Worm (Caenorhabditis elegans): Measurements from ENCODE around the gene F01F1.15.

The F01F1.15 gene

ce11 chrIII:5871760-5872159 lies 2.4 kb upstream of the F01F1.15 start, which contains the start of the genes F01F1.11 and F01F1.3 (continued):
- no peak for TF ChIP-seq ceh-82 (tag; optimal IDR thresholded peaks at IDR 0.05)
- peak; percentile 72 for TF ChIP-seq lin-38 (GFP tag; IDR thresholded peaks at IDR 0.05)
- TF ChIP-seq dmd-8 (GFP tag; IDR thresholded peaks at IDR 0.05), result no peak
- TF ChIP-seq nhr-77 (tag; optimal IDR thresholded peaks at IDR 0.05), result no peak
- TF ChIP-seq nhr-102 (tag; optimal IDR thresholded peaks at IDR 0.05), result peak; percentile 39
- no peak for TF ChIP-seq daf-12 (tag; optimal IDR thresholded peaks at IDR 0.05)
- no peak for TF ChIP-seq mdt-29 (GFP tag; IDR thresholded peaks at IDR 0.05)
- TF ChIP-seq T20F7.1 (GFP tag; optimal IDR thresholded peaks at IDR 0.05), result peak; percentile 61
- no peak for TF ChIP-seq Y5F2A.4 (GFP tag; optimal IDR thresholded peaks at IDR 0.05)
- TF ChIP-seq attf-4 (tag; optimal IDR thresholded peaks at IDR 0.05), result no peak
- no peak for TF ChIP-seq Y105C5A.15 (GFP tag; IDR thresholded peaks at IDR 0.05)
- TF ChIP-seq F49E8.2 (tag; optimal IDR thresholded peaks at IDR 0.05; ENCODE audit: borderline replicate concordance), result peak; percentile 14
- TF ChIP-seq ceh-62 (tag; optimal IDR thresholded peaks at IDR 0.05), result no peak
- TF ChIP-seq aly-2 (tag; optimal IDR thresholded peaks at IDR 0.05), result no peak
- no peak for TF ChIP-seq F26F4.8 (GFP tag; conservative IDR thresholded peaks at IDR 0.05)
- TF ChIP-seq fkh-10 (GFP tag; optimal IDR thresholded peaks at IDR 0.05), result no peak
- no peak for TF ChIP-seq spr-1 (tag; optimal IDR thresholded peaks at IDR 0.05)
- peak; percentile 44 for TF ChIP-seq rbr-2 (tag; optimal IDR thresholded peaks at IDR 0.05)
- TF ChIP-seq F44E2.7 (GFP tag; IDR thresholded peaks at IDR 0.05), result no peak
- TF ChIP-seq unc-130 (GFP tag; optimal IDR thresholded peaks at IDR 0.05), result peak; percentile 83
- no peak for TF ChIP-seq daf-8 (GFP tag; IDR thresholded peaks at IDR 0.05)
- peak; percentile 99 for TF ChIP-seq mes-2 (tag; optimal IDR thresholded peaks at IDR 0.05; ENCODE audit: poor library complexity, severe bottlenecking)
- no peak for TF ChIP-seq nhr-76 (tag; optimal IDR thresholded peaks at IDR 0.05)
- TF ChIP-seq zag-1 (tag; optimal IDR thresholded peaks at IDR 0.05), result no peak
- TF ChIP-seq R02D3.7 (tag; optimal IDR thresholded peaks at IDR 0.05), result no peak
- peak; percentile 90 for TF ChIP-seq ZK337.2 (GFP tag; IDR thresholded peaks at IDR 0.05)
- TF ChIP-seq F10B5.3 (tag; optimal IDR thresholded peaks at IDR 0.05), result no peak
- no peak for TF ChIP-seq ceh-32 (tag; optimal IDR thresholded peaks at IDR 0.05; ENCODE audit: poor library complexity)
- TF ChIP-seq D1046.2 (GFP tag; IDR thresholded peaks at IDR 0.05), result no peak
- TF ChIP-seq dmd-9 (GFP tag; IDR thresholded peaks at IDR 0.05), result peak; percentile 77; the same call in 1 of the 2 replicates
- no peak for TF ChIP-seq jun-1 (tag; optimal IDR thresholded peaks at IDR 0.05)
- no peak for TF ChIP-seq ZK546.5 (tag; optimal IDR thresholded peaks at IDR 0.05)
- TF ChIP-seq egl-27 (tag; optimal IDR thresholded peaks at IDR 0.05), result no peak
- TF ChIP-seq ctbp-1 (GFP tag; IDR thresholded peaks at IDR 0.05), result no peak
- no peak for TF ChIP-seq ztf-11 (tag; optimal IDR thresholded peaks at IDR 0.05)
- TF ChIP-seq ztf-7 (tag; optimal IDR thresholded peaks at IDR 0.05), result no peak
- TF ChIP-seq mdl-1 (tag; optimal IDR thresholded peaks at IDR 0.05), result no peak
- peak; percentile 9 for TF ChIP-seq nhr-48 (tag; optimal IDR thresholded peaks at IDR 0.05)
- TF ChIP-seq snpc-4 (tag; optimal IDR thresholded peaks at IDR 0.05), result no peak
- TF ChIP-seq mep-1 (tag; optimal IDR thresholded peaks at IDR 0.05), result peak; percentile 57
- TF ChIP-seq duxl-1 (tag; optimal IDR thresholded peaks at IDR 0.05; ENCODE audit: poor library complexity), result peak; percentile 68
- no peak for TF ChIP-seq lin-29 (GFP tag; IDR thresholded peaks at IDR 0.05)
- no peak for TF ChIP-seq skn-1 (tag; optimal IDR thresholded peaks at IDR 0.05)
- TF ChIP-seq ceh-20 (GFP tag; IDR thresholded peaks at IDR 0.05), result no peak
- peak; percentile 71 for TF ChIP-seq dmd-6 (GFP tag; IDR thresholded peaks at IDR 0.05)
- peak in 1 of 2 experiments; percentile 89 for TF ChIP-seq lsy-2 (tag; optimal IDR thresholded peaks at IDR 0.05)
- TF ChIP-seq zfp-3 (GFP tag; conservative IDR thresholded peaks at IDR 0.05), result no peak; the same call in 1 of the 2 replicates
- peak; percentile 26 for TF ChIP-seq lin-13 (GFP tag; optimal IDR thresholded peaks at IDR 0.05)
- TF ChIP-seq F37D6.2 (tag; optimal IDR thresholded peaks at IDR 0.05), result peak; percentile 30
- no peak for TF ChIP-seq lim-7 (GFP tag; IDR thresholded peaks at IDR 0.05)
- TF ChIP-seq lin-39 (tag; optimal IDR thresholded peaks at IDR 0.05), result no peak
- no peak for TF ChIP-seq nhr-10 (tag; optimal IDR thresholded peaks at IDR 0.05)
- TF ChIP-seq ama-1 (optimal IDR thresholded peaks at IDR 0.05), result no peak
- no peak for TF ChIP-seq madf-5 (GFP tag; IDR thresholded peaks at IDR 0.05)

Data from whole organism, L4 larva.